Worm (Caenorhabditis elegans) whole organism, dauer: Measurements from ENCODE around the gene ZC116.1.

Source experiments
- unc-62 ChIP-seq: sonication (generic microtip); optimal IDR thresholded peaks from 2 replicates; lab custom pipeline; 2017; ENCODE audit warnings: missing biosample characterization, missing genetic modification reagents, missing genetic modification characterization

The ZC116.1 gene

ce11 chrV:12637764-12638502, 28.3 kb downstream of the ZC116.1 start:
- no peak for TF ChIP-seq unc-62 (GFP tag; lab: Kevin White, UChicago)

DNA sequence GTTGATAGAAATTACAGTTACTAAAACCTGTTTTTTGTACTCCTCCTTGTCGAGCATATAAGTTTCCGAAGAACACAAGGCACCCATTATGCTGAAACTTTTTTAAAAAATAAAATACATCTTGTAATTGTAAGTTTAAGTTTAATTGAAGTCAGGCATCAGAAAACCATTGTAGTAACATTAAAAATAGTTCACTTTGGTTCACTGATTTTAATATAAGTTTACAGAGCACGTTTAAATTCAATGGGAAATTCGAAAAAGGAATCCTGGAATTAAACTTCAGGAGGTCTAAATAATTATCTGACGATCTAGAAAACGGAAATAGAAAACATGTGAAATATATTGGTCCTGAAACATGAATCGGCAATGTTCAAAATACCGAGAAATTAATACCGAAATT, 30.8 kb downstream of the ZC116.1 start, which contains the start of gene gpa-8:
Gene gpa-8 (minus strand): TSS at position 101 of the 400 bp plus-strand sequence.
- no peak for TF ChIP-seq unc-62 (GFP tag; lab: Kevin White, UChicago)

ce11 chrV:12644500-12644899, 34.9 kb downstream of the ZC116.1 start, which contains the start of gene F56H9.8:
TSS of gene F56H9.8 (plus strand) at chrV:12644800.
- no peak for TF ChIP-seq unc-62 (GFP tag; lab: Kevin White, UChicago)

DNA sequence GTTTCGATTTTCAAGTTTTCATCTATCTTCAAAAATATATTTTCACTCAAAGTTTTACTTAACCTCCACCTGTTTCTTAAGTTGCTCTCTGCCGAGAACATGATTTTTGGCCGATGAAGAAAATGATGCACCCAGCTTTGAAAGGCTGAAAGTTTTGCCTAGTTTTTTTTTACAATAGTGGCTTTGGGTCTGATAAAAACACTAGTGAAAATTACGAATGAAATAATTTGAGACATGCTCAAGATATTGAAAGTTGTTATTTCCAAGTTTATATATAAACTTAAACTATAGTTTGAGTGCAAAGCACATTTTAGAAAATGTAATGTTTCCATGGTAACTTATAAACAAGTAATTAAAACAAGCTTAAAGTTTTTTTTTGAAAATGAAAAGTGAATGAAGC, 39.6 kb downstream of the ZC116.1 start, which contains the start of gene gpa-9:
Gene gpa-9 (minus strand): TSS at position 101 of the 400 bp plus-strand sequence.
- TF ChIP-seq unc-62 (GFP tag; lab: Kevin White, UChicago) = no peak

- no peak for TF ChIP-seq unc-62 (GFP tag; lab: Kevin White, UChicago)
These were observed 40.0 kb downstream of the ZC116.1 start, which contains the start of gene lin-25 for ce11 chrV:12649636-12650035. TSS of gene lin-25 (plus strand) at chrV:12649925.

- no peak for TF ChIP-seq unc-62 (GFP tag; lab: Kevin White, UChicago)
These were observed 48.5 kb downstream of the ZC116.1 start, which contains the start of gene W05B10.6 for ce11 chrV:12658142-12658541. TSS of gene W05B10.6 (minus strand) at chrV:12658242.

DNA sequence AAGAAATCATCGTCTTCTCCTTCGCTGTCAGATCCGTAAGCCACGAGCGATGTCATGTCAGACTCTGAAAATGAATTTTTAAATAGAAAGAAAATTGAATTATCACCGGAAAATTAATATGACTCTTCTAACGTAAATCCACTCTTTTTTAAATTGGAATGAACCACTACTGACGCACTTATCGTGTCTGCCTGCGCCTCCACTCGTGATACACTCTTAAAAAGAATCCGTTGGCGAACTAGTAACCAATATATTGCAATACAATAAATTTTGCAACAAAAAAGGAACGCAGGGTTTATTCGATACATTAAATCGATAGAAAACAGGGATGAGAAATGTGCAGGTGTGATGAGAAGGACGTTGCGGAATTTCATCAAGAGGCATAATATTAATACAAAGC, 49.8 kb downstream of the ZC116.1 start, which contains the start of gene ccch-3:
Gene ccch-3 (minus strand): TSS at position 262 of the 400 bp plus-strand sequence.
- no peak for TF ChIP-seq unc-62 (GFP tag; lab: Kevin White, UChicago)

DNA sequence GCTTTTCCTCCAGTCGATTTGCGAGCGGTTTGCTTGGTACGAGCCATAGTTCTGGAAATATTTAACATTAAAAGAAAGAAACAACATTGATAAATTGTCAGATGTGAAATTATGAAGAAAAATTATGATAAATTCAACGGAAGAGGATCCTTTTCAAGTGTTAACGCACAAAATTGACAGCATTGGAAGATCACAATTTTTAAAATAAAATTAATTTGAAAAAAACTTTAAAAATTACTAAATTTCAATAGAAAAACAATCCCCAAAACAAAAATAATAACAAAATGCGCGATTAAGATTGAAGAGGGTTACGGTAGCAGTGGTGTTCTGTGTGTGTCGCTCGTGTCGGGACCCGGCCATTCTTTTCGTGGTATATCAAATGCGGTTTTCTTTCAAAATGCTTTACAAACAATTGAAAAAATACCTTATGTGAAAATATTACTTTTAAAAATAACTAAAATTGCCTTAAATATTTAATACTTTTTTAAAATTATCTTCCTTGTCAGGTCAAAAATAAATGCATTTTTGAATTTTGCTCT, 50.7 kb downstream of the ZC116.1 start, which contains the start of gene his-74:
Gene his-74 (minus strand): TSS at position 51 of the 539 bp plus-strand sequence.
- TF ChIP-seq unc-62 (GFP tag; lab: Kevin White, UChicago) = no peak
